Worm (Caenorhabditis elegans) whole organism, L1 larva: ENCODE results near the gene C17G1.2.

Experiments used
- alr-1 ChIP-seq: fragments of 200-800 bp; sonication (Bioruptor generic); optimal IDR thresholded peaks from 2 replicates; lab custom pipeline; 2018; ENCODE audit warnings: borderline replicate concordance, mild to moderate bottlenecking, missing genetic modification characterization, missing compliant biosample characterization
- blmp-1 ChIP-seq: fragments of 150-350 bp; optimal IDR thresholded peaks from 2 replicates; lab custom pipeline; 2014; ENCODE audit warnings: missing biosample characterization, missing genetic modification characterization
- ceh-63 ChIP-seq: fragments of 200-800 bp; sonication (Bioruptor generic); optimal IDR thresholded peaks from 2 replicates; lab custom pipeline; 2018; ENCODE audit warnings: mild to moderate bottlenecking, missing genetic modification characterization, missing compliant biosample characterization
- ceh-8 ChIP-seq: fragments of 200-800 bp; sonication (Bioruptor generic); optimal IDR thresholded peaks from 2 replicates; lab custom pipeline; 2018; ENCODE audit warnings: mild to moderate bottlenecking, missing genetic modification characterization, moderate library complexity, missing compliant biosample characterization
- ces-1 ChIP-seq: fragments of 150-350 bp; optimal IDR thresholded peaks from 2 replicates; lab custom pipeline; 2014; ENCODE audit warnings: missing biosample characterization, missing genetic modification reagents, missing genetic modification characterization
- dsc-1 ChIP-seq: sonication (generic microtip); optimal IDR thresholded peaks from 2 replicates; lab custom pipeline; 2016; ENCODE audit warnings: mild to moderate bottlenecking, missing genetic modification characterization, missing compliant biosample characterization
- efl-1 ChIP-seq, 4 experiments: fragments of 150-350 bp; optimal IDR thresholded peaks in 3 of 4; peaks in 1 of 4; 1 replicate in 1 of 4; 2 replicates in 3 of 4; lab custom pipeline; 2014; ENCODE audit warnings: missing biosample characterization in 2 of 4, missing genetic modification characterization in 2 of 4, missing genetic modification reagents in 2 of 4
- egl-13 ChIP-seq: sonication (generic microtip); optimal IDR thresholded peaks from 2 replicates; lab custom pipeline; 2016; ENCODE audit warnings: missing genotype, missing genetic modification reagents, missing genetic modification characterization, missing compliant biosample characterization
- egl-27 ChIP-seq, 2 experiments: fragments of 150-350 bp in 1 of 2; sonication (generic microtip); optimal IDR thresholded peaks; 3 replicates each; lab custom pipeline; 2017 to 2018; ENCODE audit warnings: missing biosample characterization in 2 of 2, missing genetic modification characterization in 2 of 2, missing genetic modification reagents in 2 of 2
- elt-2 ChIP-seq: sonication (generic microtip); optimal IDR thresholded peaks from 2 replicates; lab custom pipeline; 2016; ENCODE audit warnings: missing genetic modification characterization, mild to moderate bottlenecking, inconsistent platforms, missing compliant biosample characterization, missing genetic modification reagents
- ets-5 ChIP-seq: fragments of 200-800 bp; sonication (Bioruptor generic); IDR thresholded peaks from 2 replicates; pipeline ENCODE4 v1.3.6; 2022; ENCODE audit warnings: missing genetic modification characterization, missing compliant biosample characterization
- fkh-10 ChIP-seq: sonication (generic microtip); optimal IDR thresholded peaks from 2 replicates; lab custom pipeline; 2017; ENCODE audit warnings: missing biosample characterization, missing genetic modification reagents, missing genetic modification characterization
- fkh-8 ChIP-seq: sonication (generic microtip); optimal IDR thresholded peaks from 2 replicates; lab custom pipeline; 2016; ENCODE audit warnings: mild to moderate bottlenecking, missing genetic modification characterization, missing compliant biosample characterization
- fos-1 ChIP-seq: fragments of 150-350 bp; optimal IDR thresholded peaks from 2 replicates; lab custom pipeline; 2014; ENCODE audit warnings: missing biosample characterization, missing genetic modification characterization
- irx-1 ChIP-seq: sonication (generic microtip); optimal IDR thresholded peaks from 2 replicates; lab custom pipeline; 2016; ENCODE audit warnings: missing genetic modification characterization, missing compliant biosample characterization
- isw-1 ChIP-seq: fragments of 200-800 bp; sonication (Bioruptor generic); IDR thresholded peaks from 2 replicates; pipeline ENCODE4 v1.3.6; 2022; ENCODE audit warnings: missing genetic modification characterization, missing compliant biosample characterization
- lin-13 ChIP-seq: fragments of 150-350 bp; optimal IDR thresholded peaks from 2 replicates; lab custom pipeline; 2014; ENCODE audit warnings: missing biosample characterization, missing genetic modification reagents, missing genetic modification characterization
- lin-14 ChIP-seq: fragments of 200-800 bp; sonication (Bioruptor generic); optimal IDR thresholded peaks from 2 replicates; lab custom pipeline; 2018; ENCODE audit warnings: mild to moderate bottlenecking, missing genetic modification characterization, moderate library complexity, missing compliant biosample characterization
- lin-39 ChIP-seq: fragments of 150-350 bp; optimal IDR thresholded peaks from 2 replicates; lab custom pipeline; 2014; ENCODE audit warnings: missing biosample characterization, missing genetic modification reagents, missing genetic modification characterization
- lir-3 ChIP-seq: sonication (generic microtip); optimal IDR thresholded peaks from 2 replicates; lab custom pipeline; 2016; ENCODE audit warnings: mild to moderate bottlenecking, missing genetic modification characterization, moderate library complexity, missing compliant biosample characterization; ENCODE audit not compliant: poor library complexity
- mdl-1 ChIP-seq, 2 experiments: fragments of 150-350 bp; optimal IDR thresholded peaks; 2 replicates each; lab custom pipeline; 2014 to 2017; ENCODE audit warnings: missing biosample characterization in 2 of 2, missing genetic modification characterization in 2 of 2, inconsistent platforms in 1 of 2
- mep-1 ChIP-seq: fragments of 150-350 bp; optimal IDR thresholded peaks from 2 replicates; lab custom pipeline; 2014; ENCODE audit warnings: missing biosample characterization, missing genetic modification characterization
- nhr-11 ChIP-seq: fragments of 150-350 bp; optimal IDR thresholded peaks from 2 replicates; lab custom pipeline; 2014; ENCODE audit warnings: missing biosample characterization, missing genetic modification characterization
- nhr-12 ChIP-seq: sonication (generic microtip); optimal IDR thresholded peaks from 2 replicates; lab custom pipeline; 2017; ENCODE audit warnings: missing biosample characterization, missing genetic modification characterization
- nhr-19 ChIP-seq: fragments of 200-800 bp; sonication (Bioruptor generic); conservative IDR thresholded peaks from 2 replicates; pipeline ENCODE4 v1.3.6; 2022; ENCODE audit warnings: missing genetic modification characterization, missing compliant biosample characterization
- nhr-20 ChIP-seq: sonication (generic microtip); optimal IDR thresholded peaks from 2 replicates; lab custom pipeline; 2016; ENCODE audit warnings: mild to moderate bottlenecking, missing genetic modification characterization, missing compliant biosample characterization
- nhr-237 ChIP-seq: fragments of 150-350 bp; optimal IDR thresholded peaks from 2 replicates; lab custom pipeline; 2014; ENCODE audit warnings: missing biosample characterization, missing genetic modification characterization
- nhr-28 ChIP-seq: fragments of 150-350 bp; optimal IDR thresholded peaks from 2 replicates; lab custom pipeline; 2014; ENCODE audit warnings: missing biosample characterization, missing genetic modification characterization
- nhr-47 ChIP-seq: sonication (generic microtip); optimal IDR thresholded peaks from 2 replicates; lab custom pipeline; 2016; ENCODE audit warnings: mild to moderate bottlenecking, missing genetic modification characterization, moderate library complexity, missing compliant biosample characterization
- nhr-71 ChIP-seq: sonication (generic microtip); optimal IDR thresholded peaks from 2 replicates; lab custom pipeline; 2016; ENCODE audit warnings: mild to moderate bottlenecking, missing genetic modification characterization, moderate library complexity, missing compliant biosample characterization
- nhr-90 ChIP-seq: sonication (generic microtip); optimal IDR thresholded peaks from 2 replicates; lab custom pipeline; 2016; ENCODE audit warnings: mild to moderate bottlenecking, missing genetic modification characterization, missing compliant biosample characterization; ENCODE audit not compliant: poor library complexity
- pag-3 ChIP-seq: sonication (generic microtip); optimal IDR thresholded peaks from 2 replicates; lab custom pipeline; 2017; ENCODE audit warnings: missing genetic modification characterization, mild to moderate bottlenecking, missing compliant biosample characterization, antibody characterized with exemption, borderline replicate concordance; ENCODE audit not compliant: insufficient read depth
- pax-3 ChIP-seq: fragments of 200-800 bp; sonication (Bioruptor generic); optimal IDR thresholded peaks from 2 replicates; lab custom pipeline; 2018; ENCODE audit warnings: mild to moderate bottlenecking, missing genetic modification characterization, moderate library complexity, missing compliant biosample characterization
- rnt-1 ChIP-seq: sonication (generic microtip); optimal IDR thresholded peaks from 2 replicates; lab custom pipeline; 2016; ENCODE audit warnings: mild to moderate bottlenecking, missing genetic modification characterization, moderate library complexity, missing compliant biosample characterization
- skn-1 ChIP-seq: fragments of 150-350 bp; optimal IDR thresholded peaks from 2 replicates; lab custom pipeline; 2014; ENCODE audit warnings: missing biosample characterization, missing genetic modification characterization
- sox-4 ChIP-seq: sonication (generic microtip); optimal IDR thresholded peaks from 2 replicates; lab custom pipeline; 2016; ENCODE audit warnings: missing genetic modification characterization, missing compliant biosample characterization
- sup-37 ChIP-seq: fragments of 200-800 bp; sonication (Bioruptor generic); optimal IDR thresholded peaks from 2 replicates; lab custom pipeline; 2018; ENCODE audit warnings: mild to moderate bottlenecking, missing genetic modification characterization, missing compliant biosample characterization
- swsn-7 ChIP-seq: sonication (generic microtip); optimal IDR thresholded peaks from 2 replicates; lab custom pipeline; 2016; ENCODE audit warnings: missing genetic modification characterization, missing compliant biosample characterization
- tbx-2 ChIP-seq: sonication (generic microtip); optimal IDR thresholded peaks from 2 replicates; lab custom pipeline; 2016; ENCODE audit warnings: missing genetic modification characterization, missing compliant biosample characterization
- tlp-1 ChIP-seq: fragments of 150-350 bp; optimal IDR thresholded peaks from 2 replicates; lab custom pipeline; 2014; ENCODE audit warnings: missing biosample characterization, missing genetic modification characterization
- unc-30 ChIP-seq: sonication (generic microtip); optimal IDR thresholded peaks from 2 replicates; lab custom pipeline; 2017; ENCODE audit warnings: missing biosample characterization, missing genetic modification characterization
- unc-62 ChIP-seq: fragments of 150-350 bp; optimal IDR thresholded peaks from 2 replicates; lab custom pipeline; 2014; ENCODE audit warnings: missing biosample characterization, missing genetic modification reagents, missing genetic modification characterization
- unc-86 ChIP-seq: sonication (generic microtip); optimal IDR thresholded peaks from 2 replicates; lab custom pipeline; 2016; ENCODE audit warnings: missing genetic modification characterization, missing compliant biosample characterization
- unc-98 ChIP-seq: fragments of 200-800 bp; sonication (Bioruptor generic); IDR thresholded peaks from 2 replicates; pipeline ENCODE4 v1.3.6; 2022; ENCODE audit warnings: missing genetic modification characterization, missing compliant biosample characterization
- xbp-1 ChIP-seq: sonication (generic microtip); optimal IDR thresholded peaks from 2 replicates; lab custom pipeline; 2016; ENCODE audit warnings: missing genetic modification characterization, missing compliant biosample characterization
- ztf-11 ChIP-seq, 2 experiments: sonication (generic microtip); optimal IDR thresholded peaks; 2 replicates each; lab custom pipeline; 2016 to 2017; ENCODE audit warnings: missing genetic modification characterization in 2 of 2, missing biosample characterization in 1 of 2, missing compliant biosample characterization in 1 of 2
- ztf-4 ChIP-seq: fragments of 150-350 bp; optimal IDR thresholded peaks from 2 replicates; lab custom pipeline; 2014; ENCODE audit warnings: missing biosample characterization, missing genetic modification characterization

C17G1.2 gene

DNA sequence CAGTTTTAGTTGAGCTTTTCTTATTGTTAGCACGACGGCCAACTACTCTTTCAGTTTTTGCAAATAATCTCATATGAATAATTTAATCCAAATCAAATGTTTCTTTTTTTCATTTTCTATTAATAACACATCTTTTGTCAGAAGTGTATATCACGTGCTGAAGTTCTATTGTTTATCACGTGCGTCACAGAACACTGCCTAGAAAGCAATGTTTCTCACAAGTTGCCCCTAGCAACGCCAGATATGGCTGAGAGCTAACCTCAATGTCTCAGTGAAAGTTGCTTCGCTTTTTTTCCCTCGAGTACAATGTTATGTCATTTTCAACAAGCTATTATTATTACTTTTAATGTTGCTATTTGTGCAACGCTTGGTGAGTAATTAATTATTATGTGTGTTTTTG lies 6.6 kb downstream of the C17G1.2 start:
- TF ChIP-seq blmp-1, result no peak
- peak; percentile 57 for TF ChIP-seq nhr-47 (tag; lab: Kevin White, UChicago)
- no peak for TF ChIP-seq sup-37 (GFP tag; lab: Kevin White, UChicago)
- TF ChIP-seq dsc-1, result peak; percentile 75
- peak; percentile 7 for TF ChIP-seq swsn-7
- peak; percentile 65 for TF ChIP-seq pax-3 (tag; lab: Kevin White, UChicago)
- peak; percentile 8 for TF ChIP-seq fkh-10 (GFP tag; lab: Kevin White, UChicago)
- TF ChIP-seq unc-62 (GFP tag; lab: Kevin White, UChicago), result no peak
- TF ChIP-seq ceh-8 (GFP tag; lab: Kevin White, UChicago), result peak; percentile 63
- peak; percentile 10 for TF ChIP-seq nhr-11 (tag; lab: Kevin White, UChicago)
- peak; percentile 33 for TF ChIP-seq nhr-20
- TF ChIP-seq sox-4 (tag; lab: Kevin White, UChicago), result peak; percentile 62
- TF ChIP-seq nhr-71 (tag; lab: Kevin White, UChicago), result peak; percentile 62
- no peak for TF ChIP-seq skn-1
- TF ChIP-seq fkh-8, result peak; percentile 91
- no peak for TF ChIP-seq ceh-63 (GFP tag; lab: Kevin White, UChicago)

DNA sequence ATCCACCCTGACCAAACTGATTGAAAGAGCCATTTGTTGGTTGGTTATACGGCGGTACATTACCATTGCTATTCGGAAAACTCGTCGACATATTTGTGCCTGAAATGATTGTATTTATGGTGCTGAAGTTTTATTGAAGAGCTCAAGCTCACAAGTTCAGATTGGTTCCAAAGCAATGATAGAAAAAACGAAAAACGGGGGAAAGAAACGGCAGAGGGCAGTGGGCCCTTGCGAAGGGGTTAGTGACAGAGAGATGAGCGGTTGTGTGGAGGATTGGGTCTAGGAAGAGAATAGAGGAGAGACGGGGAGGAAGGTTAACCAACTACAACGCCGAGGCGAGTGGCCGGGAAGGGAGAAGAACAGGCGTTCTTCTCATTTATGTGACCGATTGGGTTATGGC lies 10.0 kb downstream of the C17G1.2 start, which contains the start of gene nra-3:
nra-3 (minus strand) TSS at position 101 of the 400 bp plus-strand sequence.
- no peak for TF ChIP-seq ceh-8 (GFP tag; lab: Kevin White, UChicago)
- no peak for TF ChIP-seq fos-1 (tag; lab: Kevin White, UChicago)
- peak; percentile 4 for TF ChIP-seq rnt-1
- no peak for TF ChIP-seq tlp-1 (tag; lab: Kevin White, UChicago)
- no peak for TF ChIP-seq lin-39
- no peak for TF ChIP-seq nhr-20
- TF ChIP-seq lin-13 (GFP tag; lab: Kevin White, UChicago), result no peak
- TF ChIP-seq ces-1, result no peak
- TF ChIP-seq tbx-2 (tag; lab: Kevin White, UChicago), result no peak
- no peak for TF ChIP-seq egl-13 (tag; lab: Kevin White, UChicago)
- no peak for TF ChIP-seq nhr-19 (GFP tag; lab: Robert Waterston, UW)
- no peak for TF ChIP-seq xbp-1 (tag; lab: Kevin White, UChicago)
- no peak for TF ChIP-seq mdl-1 (tag; optimal IDR thresholded peaks at IDR 0.05; lab: Kevin White, UChicago)
- TF ChIP-seq lin-14, result peak; percentile 16
- TF ChIP-seq pag-3 (tag; lab: Kevin White, UChicago), result no peak

DNA sequence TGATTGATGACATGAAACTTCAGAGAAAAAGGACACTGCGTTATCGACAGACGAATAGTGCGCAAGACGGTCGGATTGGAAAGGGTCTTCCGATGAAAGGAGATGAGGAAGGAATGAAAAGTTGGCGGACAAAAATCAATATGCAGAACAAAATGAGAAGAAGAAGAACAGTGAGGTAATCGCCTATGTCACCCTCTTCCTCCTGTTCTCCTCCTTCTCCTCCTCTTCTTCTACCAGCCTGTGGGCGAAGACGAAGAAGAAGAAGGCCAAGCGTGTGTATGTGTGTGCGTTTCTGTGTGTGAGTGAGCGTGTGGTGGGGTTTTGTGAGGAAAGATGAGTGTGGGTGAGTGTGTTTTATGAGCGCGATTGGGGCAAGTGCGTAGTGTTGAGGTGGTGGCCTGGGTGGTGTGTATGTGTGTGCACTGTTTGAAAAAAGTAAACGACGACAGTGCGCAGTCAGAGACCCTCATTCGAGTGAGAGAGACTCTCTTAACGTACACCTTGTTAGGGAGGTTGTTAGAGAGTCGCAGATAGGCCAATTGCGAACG lies 10.9 kb downstream of the C17G1.2 start, which contains the start of gene tsp-21:
tsp-21 (plus strand) TSS at position 146 of the 548 bp plus-strand sequence.
- peak; percentile 32 for TF ChIP-seq fkh-8
- peak; percentile 52 for TF ChIP-seq ztf-4 (tag; lab: Kevin White, UChicago)
- no peak for TF ChIP-seq sup-37 (GFP tag; lab: Kevin White, UChicago)
- TF ChIP-seq skn-1, result peak; percentile 84
- TF ChIP-seq irx-1, result peak; percentile 15
- TF ChIP-seq nhr-12 (tag; lab: Kevin White, UChicago), result no peak
- peak; percentile 88 for TF ChIP-seq mep-1 (tag; lab: Kevin White, UChicago)
- TF ChIP-seq nhr-47 (tag; lab: Kevin White, UChicago), result peak; percentile 69
- peak; percentile 65 for TF ChIP-seq nhr-90
- peak; percentile 5 for TF ChIP-seq unc-86
- TF ChIP-seq isw-1 (GFP tag; lab: Robert Waterston, UW), result no peak
- TF ChIP-seq unc-30 (tag; lab: Kevin White, UChicago), result no peak
- TF ChIP-seq unc-62 (GFP tag; lab: Kevin White, UChicago), result no peak
- peak; percentile 71 for TF ChIP-seq nhr-237 (tag; lab: Kevin White, UChicago)
- TF ChIP-seq ztf-11 (tag; optimal IDR thresholded peaks at IDR 0.05; lab: Kevin White, UChicago), result peak in 1 of 2 experiments; percentile 50
- TF ChIP-seq elt-2 (tag; lab: Kevin White, UChicago), result peak; percentile 38
- TF ChIP-seq alr-1 (tag; lab: Kevin White, UChicago), result no peak
- TF ChIP-seq efl-1 (optimal IDR thresholded peaks at IDR 0.05; lab: Kevin White, UChicago), result peak; percentile 19 to 54
- TF ChIP-seq efl-1 (GFP tag; optimal IDR thresholded peaks at IDR 0.05 in 1 of 2; lab: Kevin White, UChicago), result peak in 1 of 2 experiments; percentile 65
- no peak for TF ChIP-seq nhr-11 (tag; lab: Kevin White, UChicago)
- TF ChIP-seq lir-3, result no peak
- TF ChIP-seq nhr-28 (tag; lab: Kevin White, UChicago), result no peak
- peak in 1 of 2 experiments; percentile 21 for TF ChIP-seq egl-27 (tag; optimal IDR thresholded peaks at IDR 0.05; lab: Kevin White, UChicago)
- TF ChIP-seq dsc-1, result peak; percentile 11
- no peak for TF ChIP-seq unc-98
- TF ChIP-seq fkh-10 (GFP tag; lab: Kevin White, UChicago), result no peak
- peak; percentile 96 for TF ChIP-seq blmp-1
- no peak for TF ChIP-seq ets-5 (GFP tag; lab: Robert Waterston, UW)
- peak; percentile 53 for TF ChIP-seq ceh-8 (GFP tag; lab: Kevin White, UChicago)
